Fruit fly (Drosophila melanogaster) whole organism, wandering third instar larva: ENCODE measurements around the gene Mad.

ENCODE experiments used
- Abd-B ChIP-seq: fragments of >200 bp; optimal IDR thresholded peaks from 2 replicates; lab custom pipeline; 2017; ENCODE audit warnings: missing biosample characterization, missing genetic modification characterization
- CG32264 ChIP-seq: fragments of 200-800 bp; sonication (Bioruptor generic); optimal IDR thresholded peaks from 2 replicates; lab custom pipeline; 2016; ENCODE audit warnings: missing biosample characterization, missing genetic modification characterization
- CrebA ChIP-seq: fragments of 200-800 bp; sonication (Bioruptor generic); optimal IDR thresholded peaks from 2 replicates; lab custom pipeline; 2016; ENCODE audit warnings: missing biosample characterization, mild to moderate bottlenecking, missing genetic modification characterization, borderline replicate concordance
- Dfd ChIP-seq: fragments of >200 bp; optimal IDR thresholded peaks from 2 replicates; lab custom pipeline; 2017; ENCODE audit warnings: missing biosample characterization, missing genetic modification characterization
- Dif ChIP-seq: fragments of 200-275, 200-300 bp; sonication (Bioruptor generic); optimal IDR thresholded peaks from 2 replicates; lab custom pipeline; 2018; ENCODE audit warnings: missing biosample characterization, missing genetic modification characterization; ENCODE audit not compliant: partially characterized antibody
- HLH106 ChIP-seq: fragments of 200-800 bp; optimal IDR thresholded peaks from 3 replicates; lab custom pipeline; 2019; ENCODE audit warnings: missing biosample characterization, mild to moderate bottlenecking, missing genetic modification characterization, moderate library complexity
- Hnf4 ChIP-seq: fragments of 200-800 bp; sonication (Bioruptor generic); optimal IDR thresholded peaks from 2 replicates; lab custom pipeline; 2016; ENCODE audit warnings: missing biosample characterization, mild to moderate bottlenecking, missing genetic modification characterization
- Hr78 ChIP-seq: fragments of >200 bp; optimal IDR thresholded peaks from 2 replicates; lab custom pipeline; 2017; ENCODE audit warnings: missing biosample characterization, missing genetic modification characterization
- Hr83 ChIP-seq: fragments of 200-300 bp; sonication (Bioruptor generic); optimal IDR thresholded peaks from 2 replicates; lab custom pipeline; 2016; ENCODE audit warnings: missing biosample characterization, mild to moderate bottlenecking, missing genetic modification characterization, moderate library complexity; ENCODE audit not compliant: poor library complexity, severe bottlenecking
- Jra ChIP-seq: sonication (Bioruptor generic); optimal IDR thresholded peaks from 2 replicates; lab custom pipeline; 2016; ENCODE audit warnings: missing biosample characterization, missing genetic modification characterization
- Mio ChIP-seq: sonication (Bioruptor generic); optimal IDR thresholded peaks from 2 replicates; lab custom pipeline; 2016; ENCODE audit warnings: missing biosample characterization, missing genetic modification characterization
- Myc ChIP-seq: fragments of >200 bp; optimal IDR thresholded peaks from 2 replicates; lab custom pipeline; 2017
- N ChIP-seq: fragments of >200 bp; optimal IDR thresholded peaks from 2 replicates; lab custom pipeline; 2018; ENCODE audit warnings: missing biosample characterization, missing external identifiers, missing genetic modification characterization
- OdsH ChIP-seq: fragments of 200-800 bp; sonication (Bioruptor generic); optimal IDR thresholded peaks from 2 replicates; lab custom pipeline; 2016; ENCODE audit warnings: missing biosample characterization, mild to moderate bottlenecking, missing genetic modification characterization
- Sp1 ChIP-seq: fragments of 200-800 bp; sonication (Bioruptor generic); optimal IDR thresholded peaks from 3 replicates; lab custom pipeline; 2019; ENCODE audit warnings: missing biosample characterization, mild to moderate bottlenecking, missing genetic modification characterization, moderate library complexity
- Vsx2 ChIP-seq: fragments of 200-300, 225-300 bp; sonication (Bioruptor generic); optimal IDR thresholded peaks from 2 replicates; lab custom pipeline; 2018; ENCODE audit warnings: missing biosample characterization, missing genetic modification characterization; ENCODE audit not compliant: partially characterized antibody
- br ChIP-seq: fragments of 200-800 bp; sonication (Bioruptor generic); optimal IDR thresholded peaks from 2 replicates; lab custom pipeline; 2016; ENCODE audit warnings: missing biosample characterization, missing genetic modification characterization
- brk ChIP-seq: fragments of 200-800 bp; sonication (Bioruptor generic); optimal IDR thresholded peaks from 2 replicates; lab custom pipeline; 2016; ENCODE audit warnings: missing biosample characterization, mild to moderate bottlenecking, missing genetic modification characterization
- dl ChIP-seq, 2 experiments: fragments of 175-275, 200-275 bp in 1 of 2; fragments of 200-275 bp in 1 of 2; sonication (Bioruptor generic); optimal IDR thresholded peaks; lab custom pipeline; 2018; ENCODE audit warnings: mild to moderate bottlenecking in 2 of 2, missing biosample characterization in 2 of 2, missing genetic modification characterization in 2 of 2, moderate library complexity in 2 of 2; ENCODE audit not compliant: partially characterized antibody in 2 of 2, insufficient read depth in 1 of 2
- dmrt93B ChIP-seq: fragments of 200-800 bp; sonication (Bioruptor generic); optimal IDR thresholded peaks from 2 replicates; lab custom pipeline; 2018; ENCODE audit warnings: missing biosample characterization, mild to moderate bottlenecking, missing genetic modification characterization
- dsf ChIP-seq: sonication (Bioruptor generic); optimal IDR thresholded peaks from 2 replicates; lab custom pipeline; 2016; ENCODE audit warnings: missing biosample characterization, missing genetic modification characterization, borderline replicate concordance
- foxo ChIP-seq, 2 experiments: fragments of 200-800 bp; sonication (Bioruptor generic); optimal IDR thresholded peaks; 2 replicates in 1 of 2; 3 replicates in 1 of 2; lab custom pipeline; 2016 to 2017; ENCODE audit warnings: missing biosample characterization in 2 of 2, missing genetic modification characterization in 2 of 2
- fru ChIP-seq: fragments of 200-800 bp; sonication (Bioruptor generic); optimal IDR thresholded peaks from 3 replicates; lab custom pipeline; 2016; ENCODE audit warnings: missing biosample characterization, mild to moderate bottlenecking, missing genetic modification characterization
- lola ChIP-seq: fragments of >200 bp; optimal IDR thresholded peaks from 2 replicates; lab custom pipeline; 2017; ENCODE audit warnings: missing biosample characterization, missing genetic modification characterization
- psq ChIP-seq: fragments of 200-800 bp; sonication (Bioruptor generic); optimal IDR thresholded peaks from 3 replicates; lab custom pipeline; 2017; ENCODE audit warnings: missing biosample characterization, mild to moderate bottlenecking, missing genetic modification characterization, moderate library complexity
- rgr ChIP-seq: fragments of 200-800 bp; sonication (Bioruptor generic); optimal IDR thresholded peaks from 3 replicates; lab custom pipeline; 2016; ENCODE audit warnings: missing biosample characterization, mild to moderate bottlenecking, missing genetic modification characterization
- tai ChIP-seq: sonication (Bioruptor generic); optimal IDR thresholded peaks from 2 replicates; lab custom pipeline; 2016; ENCODE audit warnings: missing biosample characterization, missing genetic modification characterization
- woc ChIP-seq: sonication (Bioruptor generic); optimal IDR thresholded peaks from 2 replicates; lab custom pipeline; 2016; ENCODE audit warnings: missing biosample characterization, mild to moderate bottlenecking, missing genetic modification characterization

The Mad gene

dm6 chr2L:3159144-3160000, at the start of gene Mad, which contains the start of gene gkt:
Gene Mad (minus strand): TSS chr2L:3159643.
Gene gkt (plus strand): TSS chr2L:3159950.
- no peak for TF ChIP-seq Jra (GFP tag; lab: Kevin White, UChicago)
- TF ChIP-seq Sp1 (GFP tag; lab: Kevin White, UChicago): no peak
- TF ChIP-seq N: peak; percentile 17
- TF ChIP-seq foxo (GFP tag; optimal IDR thresholded peaks at IDR 0.05; lab: Kevin White, UChicago): peak in 1 of 2 experiments; percentile 21
- TF ChIP-seq CG32264 (GFP tag; lab: Kevin White, UChicago): no peak
- no peak for TF ChIP-seq Hr83 (GFP tag; lab: Kevin White, UChicago)
- TF ChIP-seq rgr: no peak
- no peak for TF ChIP-seq dsf (GFP tag; lab: Kevin White, UChicago)
- TF ChIP-seq HLH106 (tag; lab: Kevin White, UChicago): peak; percentile 16
- no peak for TF ChIP-seq Hnf4
- TF ChIP-seq dl (GFP tag; optimal IDR thresholded peaks at IDR 0.05; lab: Kevin White, UChicago; ENCODE audit: insufficient read depth in 1 of 2, partially characterized antibody in 2 of 2): no peak
- no peak for TF ChIP-seq Dif (GFP tag; lab: Kevin White, UChicago)
- no peak for TF ChIP-seq tai
- TF ChIP-seq OdsH (GFP tag; lab: Kevin White, UChicago): no peak

dm6 chr2L:3200396-3200795, 41.0 kb upstream of the Mad start, which contains the start of gene CG34393:
Gene CG34393 (minus strand): TSS chr2L:3200496.
- TF ChIP-seq woc (GFP tag; lab: Kevin White, UChicago): no peak
- TF ChIP-seq foxo (GFP tag; optimal IDR thresholded peaks at IDR 0.05; lab: Kevin White, UChicago): no peak
- no peak for TF ChIP-seq br
- TF ChIP-seq Sp1 (GFP tag; lab: Kevin White, UChicago): no peak
- no peak for TF ChIP-seq Mio (GFP tag; lab: Kevin White, UChicago)
- no peak for TF ChIP-seq rgr
- no peak for TF ChIP-seq Abd-B (GFP tag; lab: Kevin White, UChicago)
- TF ChIP-seq Hr78: no peak
- TF ChIP-seq dl (GFP tag; optimal IDR thresholded peaks at IDR 0.05; lab: Kevin White, UChicago; ENCODE audit: insufficient read depth in 1 of 2, partially characterized antibody in 2 of 2): no peak
- TF ChIP-seq Vsx2 (GFP tag; lab: Kevin White, UChicago): no peak
- TF ChIP-seq Jra (GFP tag; lab: Kevin White, UChicago): no peak

DNA sequence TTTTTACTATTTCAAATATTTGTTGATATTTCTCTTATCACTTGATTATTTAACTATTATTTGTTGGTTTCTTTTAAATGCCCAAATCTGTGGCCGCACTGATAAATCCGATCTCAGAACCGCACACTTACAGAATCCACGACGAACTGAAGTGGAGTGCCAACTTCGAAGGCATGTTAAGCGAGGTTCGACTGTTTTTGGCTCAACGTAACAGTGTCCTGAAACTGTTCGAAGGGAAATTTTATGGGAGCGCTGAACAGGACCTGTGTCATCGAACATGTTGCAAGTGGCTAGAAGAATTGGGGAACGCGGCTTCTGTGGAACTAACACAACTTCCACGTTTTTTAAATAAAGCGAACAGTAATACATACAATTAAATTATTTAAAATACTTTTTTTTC, 40.1 kb upstream of the Mad start:
- TF ChIP-seq lola (no peak), Sp1 (GFP tag; lab: Kevin White, UChicago) (no peak), CG32264 (GFP tag; lab: Kevin White, UChicago) (no peak), Dfd (GFP tag; lab: Kevin White, UChicago) (no peak), tai (no peak), Hr83 (GFP tag; lab: Kevin White, UChicago) (no peak), Hr78 (no peak), dsf (GFP tag; lab: Kevin White, UChicago) (no peak)

DNA sequence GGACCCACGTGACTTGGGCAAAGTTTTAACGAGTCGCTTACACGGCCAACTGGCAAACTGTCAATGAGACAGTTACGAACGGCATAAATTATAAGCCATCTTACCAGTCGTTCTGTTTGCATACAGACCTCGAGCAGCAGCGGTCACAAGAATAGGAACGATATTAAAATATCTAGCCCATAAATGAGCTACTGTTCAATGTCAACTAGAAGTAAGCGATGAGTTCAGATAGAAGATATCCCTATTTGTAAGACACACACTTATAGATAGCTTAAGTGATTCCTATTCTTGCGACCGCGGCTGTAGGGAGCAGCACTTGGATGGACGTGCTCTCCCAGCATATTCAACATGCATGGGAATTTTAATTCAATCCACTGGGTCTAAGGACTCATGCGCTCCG, 29.4 kb upstream of the Mad start:
- TF ChIP-seq woc (GFP tag; lab: Kevin White, UChicago): no peak
- TF ChIP-seq rgr: peak; percentile 1
- TF ChIP-seq foxo (GFP tag; optimal IDR thresholded peaks at IDR 0.05; lab: Kevin White, UChicago): peak in 1 of 2 experiments; percentile 14
- TF ChIP-seq Hr78: no peak
- no peak for TF ChIP-seq brk (GFP tag; lab: Kevin White, UChicago)
- TF ChIP-seq, all 38 proteins: peak for 2

- TF ChIP-seq brk (GFP tag; lab: Kevin White, UChicago) (no peak), CrebA (no peak), woc (GFP tag; lab: Kevin White, UChicago) (no peak), OdsH (GFP tag; lab: Kevin White, UChicago) (no peak), HLH106 (tag; lab: Kevin White, UChicago) (no peak), rgr (no peak), lola (no peak), psq (GFP tag; lab: Kevin White, UChicago) (no peak), Sp1 (GFP tag; lab: Kevin White, UChicago) (no peak), Hnf4 (no peak), dmrt93B (GFP tag; lab: Kevin White, UChicago) (no peak), Mio (GFP tag; lab: Kevin White, UChicago) (no peak), Myc (lab: Kevin White, UChicago) (no peak), dsf (GFP tag; lab: Kevin White, UChicago) (no peak), N (no peak), Dif (GFP tag; lab: Kevin White, UChicago) (no peak), fru (GFP tag; lab: Kevin White, UChicago) (no peak), Dfd (GFP tag; lab: Kevin White, UChicago) (no peak)
These were observed 23.8 kb upstream of the Mad start for dm6 chr2L:3183205-3183604.
